Worm (Caenorhabditis elegans) whole organism, L2 larva: Measurements from ENCODE around the gene F44G4.3.
A peak's percentile ranks its signal among the peaks of the same experiment; 100 is the strongest.

Experiments used
- C34F6.9 ChIP-seq: fragments of 150-350 bp; optimal IDR thresholded peaks from 2 replicates; lab custom pipeline; 2014; ENCODE audit warnings: missing biosample characterization, missing genetic modification characterization
- F13H6.1 ChIP-seq: sonication (generic microtip); optimal IDR thresholded peaks from 2 replicates; lab custom pipeline; 2016; ENCODE audit warnings: missing genetic modification characterization, missing compliant biosample characterization
- R02D3.7 ChIP-seq: fragments of 150-350 bp; optimal IDR thresholded peaks from 2 replicates; lab custom pipeline; 2014; ENCODE audit warnings: missing biosample characterization, missing genetic modification characterization
- Y55F3AM.14 ChIP-seq: fragments of 200-800 bp; sonication (Bioruptor generic); optimal IDR thresholded peaks from 2 replicates; lab custom pipeline; 2018; ENCODE audit warnings: mild to moderate bottlenecking, missing genetic modification characterization, missing compliant biosample characterization
- ZK546.5 ChIP-seq: sonication (generic microtip); optimal IDR thresholded peaks from 2 replicates; lab custom pipeline; 2017; ENCODE audit warnings: missing biosample characterization, missing genetic modification characterization
- alr-1 ChIP-seq: fragments of 150-350 bp; optimal IDR thresholded peaks from 2 replicates; lab custom pipeline; 2014; ENCODE audit warnings: missing biosample characterization, missing genetic modification characterization
- aly-2 ChIP-seq: fragments of 150-350 bp; optimal IDR thresholded peaks from 2 replicates; lab custom pipeline; 2014; ENCODE audit warnings: missing biosample characterization, missing genetic modification characterization
- ama-1 ChIP-seq: fragments of 150-350 bp; optimal IDR thresholded peaks from 2 replicates; lab custom pipeline; 2018; ENCODE audit warnings: inconsistent platforms
- blmp-1 ChIP-seq: sonication (generic microtip); optimal IDR thresholded peaks from 2 replicates; lab custom pipeline; 2017; ENCODE audit warnings: missing genetic modification characterization, mild to moderate bottlenecking, missing compliant biosample characterization, antibody characterized with exemption, moderate library complexity; ENCODE audit not compliant: insufficient read depth
- ceh-16 ChIP-seq: fragments of 150-350 bp; optimal IDR thresholded peaks from 2 replicates; lab custom pipeline; 2014; ENCODE audit warnings: missing biosample characterization, missing genetic modification characterization
- ceh-82 ChIP-seq: fragments of 150-350 bp; optimal IDR thresholded peaks from 2 replicates; lab custom pipeline; 2014; ENCODE audit warnings: missing biosample characterization, missing genetic modification characterization
- crh-2 ChIP-seq: sonication (generic microtip); optimal IDR thresholded peaks from 2 replicates; lab custom pipeline; 2017; ENCODE audit warnings: missing biosample characterization, missing genetic modification characterization
- dmd-4 ChIP-seq: sonication (generic microtip); optimal IDR thresholded peaks from 2 replicates; lab custom pipeline; 2017; ENCODE audit warnings: missing biosample characterization, missing genetic modification characterization
- egl-27 ChIP-seq: sonication (generic microtip); optimal IDR thresholded peaks from 3 replicates; lab custom pipeline; 2017; ENCODE audit warnings: missing biosample characterization, missing genetic modification reagents, missing genetic modification characterization
- elt-1 ChIP-seq: fragments of 150-350 bp; optimal IDR thresholded peaks from 2 replicates; lab custom pipeline; 2014; ENCODE audit warnings: missing biosample characterization, missing genetic modification characterization
- elt-3 ChIP-seq: sonication (generic microtip); optimal IDR thresholded peaks from 2 replicates; lab custom pipeline; 2017; ENCODE audit warnings: missing biosample characterization, missing genetic modification characterization
- fos-1 ChIP-seq: fragments of 150-350 bp; optimal IDR thresholded peaks from 2 replicates; lab custom pipeline; 2014; ENCODE audit warnings: missing biosample characterization, missing genetic modification characterization
- gmeb-1 ChIP-seq: fragments of 150-350 bp; optimal IDR thresholded peaks from 2 replicates; lab custom pipeline; 2014; ENCODE audit warnings: missing biosample characterization, missing genetic modification characterization
- lin-11 ChIP-seq: fragments of 150-350 bp; sonication (generic microtip); optimal IDR thresholded peaks from 2 replicates; lab custom pipeline; 2014; ENCODE audit warnings: missing biosample characterization, missing genetic modification characterization, inconsistent platforms, mixed read lengths
- lin-13 ChIP-seq: fragments of 150-350 bp; optimal IDR thresholded peaks from 2 replicates; lab custom pipeline; 2014; ENCODE audit warnings: missing biosample characterization, missing genetic modification reagents, missing genetic modification characterization
- lin-39 ChIP-seq: fragments of 150-350 bp; optimal IDR thresholded peaks from 2 replicates; lab custom pipeline; 2014; ENCODE audit warnings: missing biosample characterization, missing genetic modification reagents, missing genetic modification characterization
- lsy-2 ChIP-seq, 2 experiments: fragments of 150-350 bp in 1 of 2; sonication (generic microtip) in 1 of 2; optimal IDR thresholded peaks; 2 replicates each; lab custom pipeline; 2014 to 2017; ENCODE audit warnings: missing biosample characterization in 2 of 2, missing genetic modification characterization in 2 of 2
- mab-5 ChIP-seq: fragments of 150-350 bp; optimal IDR thresholded peaks from 2 replicates; lab custom pipeline; 2014; ENCODE audit warnings: missing biosample characterization, missing genetic modification characterization
- mbf-1 ChIP-seq: sonication (generic microtip); optimal IDR thresholded peaks from 2 replicates; lab custom pipeline; 2017; ENCODE audit warnings: missing biosample characterization, missing genetic modification characterization
- mdl-1 ChIP-seq, 2 experiments: fragments of 150-350 bp in 1 of 2; sonication (generic microtip) in 1 of 2; optimal IDR thresholded peaks; 2 replicates each; lab custom pipeline; 2017; ENCODE audit warnings: missing biosample characterization in 2 of 2, missing genetic modification characterization in 2 of 2
- nhr-10 ChIP-seq: sonication (generic microtip); optimal IDR thresholded peaks from 2 replicates; lab custom pipeline; 2017; ENCODE audit warnings: missing biosample characterization, missing genetic modification characterization
- nhr-11 ChIP-seq: fragments of 150-350 bp; optimal IDR thresholded peaks from 2 replicates; lab custom pipeline; 2014; ENCODE audit warnings: missing biosample characterization, missing genetic modification characterization
- nhr-12 ChIP-seq: fragments of 150-350 bp; optimal IDR thresholded peaks from 2 replicates; lab custom pipeline; 2014; ENCODE audit warnings: missing biosample characterization, missing genetic modification characterization
- nhr-129 ChIP-seq: fragments of 150-350 bp; optimal IDR thresholded peaks from 2 replicates; lab custom pipeline; 2014; ENCODE audit warnings: missing biosample characterization, missing genetic modification characterization
- nhr-21 ChIP-seq: fragments of 150-350 bp; optimal IDR thresholded peaks from 2 replicates; lab custom pipeline; 2014; ENCODE audit warnings: missing biosample characterization, missing genetic modification characterization
- nhr-23 ChIP-seq: fragments of 150-350 bp; optimal IDR thresholded peaks from 2 replicates; lab custom pipeline; 2014; ENCODE audit warnings: missing biosample characterization, missing genetic modification reagents, missing genetic modification characterization
- nhr-237 ChIP-seq: fragments of 150-350 bp; optimal IDR thresholded peaks from 2 replicates; lab custom pipeline; 2014; ENCODE audit warnings: missing biosample characterization, missing genetic modification characterization
- nhr-25 ChIP-seq: fragments of 150-350 bp; sonication (generic microtip); optimal IDR thresholded peaks from 3 replicates; lab custom pipeline; 2014; ENCODE audit warnings: missing biosample characterization, missing genetic modification characterization
- nhr-6 ChIP-seq: fragments of 150-350 bp; optimal IDR thresholded peaks from 2 replicates; lab custom pipeline; 2014; ENCODE audit warnings: missing biosample characterization, missing genetic modification characterization
- nhr-77 ChIP-seq: fragments of 150-350 bp; optimal IDR thresholded peaks from 2 replicates; lab custom pipeline; 2014; ENCODE audit warnings: missing biosample characterization, missing genetic modification characterization
- peb-1 ChIP-seq: fragments of 150-350 bp; optimal IDR thresholded peaks from 2 replicates; lab custom pipeline; 2014; ENCODE audit warnings: missing biosample characterization, missing genetic modification characterization
- sem-4 ChIP-seq: fragments of 150-350 bp; optimal IDR thresholded peaks from 2 replicates; lab custom pipeline; 2014; ENCODE audit warnings: missing biosample characterization, missing genetic modification reagents, missing genetic modification characterization
- skn-1 ChIP-seq: sonication (generic microtip); optimal IDR thresholded peaks from 2 replicates; lab custom pipeline; 2017; ENCODE audit warnings: missing biosample characterization, missing genetic modification characterization
- sma-3 ChIP-seq: sonication (generic microtip); optimal IDR thresholded peaks from 2 replicates; lab custom pipeline; 2016; ENCODE audit warnings: missing genetic modification reagents, missing genetic modification characterization, missing compliant biosample characterization
- sma-9 ChIP-seq, 2 experiments: fragments of 150-350 bp in 1 of 2; sonication (generic microtip) in 1 of 2; optimal IDR thresholded peaks; 2 replicates each; lab custom pipeline; 2014 to 2016; ENCODE audit warnings: missing genetic modification characterization in 2 of 2, mild to moderate bottlenecking in 1 of 2, missing biosample characterization in 1 of 2, missing compliant biosample characterization in 1 of 2, missing genetic modification reagents in 1 of 2, moderate library complexity in 1 of 2
- snpc-4 ChIP-seq: fragments of 150-350 bp; optimal IDR thresholded peaks from 2 replicates; lab custom pipeline; 2014; ENCODE audit warnings: missing biosample characterization, missing genetic modification characterization
- unc-39 ChIP-seq: fragments of 150-350 bp; optimal IDR thresholded peaks from 2 replicates; lab custom pipeline; 2014; ENCODE audit warnings: missing biosample characterization, missing genetic modification characterization
- unc-55 ChIP-seq: fragments of 150-350 bp; sonication (generic microtip); optimal IDR thresholded peaks from 3 replicates; lab custom pipeline; 2014; ENCODE audit warnings: missing biosample characterization, missing genetic modification reagents, missing genetic modification characterization
- unc-62 ChIP-seq: fragments of 150-350 bp; optimal IDR thresholded peaks from 2 replicates; lab custom pipeline; 2014; ENCODE audit warnings: missing biosample characterization, missing genetic modification reagents, missing genetic modification characterization
- zag-1 ChIP-seq: fragments of 150-350 bp; optimal IDR thresholded peaks from 2 replicates; lab custom pipeline; 2014; ENCODE audit warnings: missing biosample characterization, missing genetic modification characterization
- ztf-1 ChIP-seq: fragments of 200-800 bp; sonication (Bioruptor generic); conservative IDR thresholded peaks from 2 replicates; pipeline ENCODE4 v1.3.6; 2022; ENCODE audit warnings: missing genetic modification characterization, missing compliant biosample characterization
- ztf-11 ChIP-seq: sonication (generic microtip); optimal IDR thresholded peaks from 2 replicates; lab custom pipeline; 2017; ENCODE audit warnings: missing biosample characterization, missing genetic modification characterization
- ztf-4 ChIP-seq: fragments of 150-350 bp; optimal IDR thresholded peaks from 2 replicates; lab custom pipeline; 2014; ENCODE audit warnings: missing biosample characterization, missing genetic modification characterization

F44G4.3 gene

DNA sequence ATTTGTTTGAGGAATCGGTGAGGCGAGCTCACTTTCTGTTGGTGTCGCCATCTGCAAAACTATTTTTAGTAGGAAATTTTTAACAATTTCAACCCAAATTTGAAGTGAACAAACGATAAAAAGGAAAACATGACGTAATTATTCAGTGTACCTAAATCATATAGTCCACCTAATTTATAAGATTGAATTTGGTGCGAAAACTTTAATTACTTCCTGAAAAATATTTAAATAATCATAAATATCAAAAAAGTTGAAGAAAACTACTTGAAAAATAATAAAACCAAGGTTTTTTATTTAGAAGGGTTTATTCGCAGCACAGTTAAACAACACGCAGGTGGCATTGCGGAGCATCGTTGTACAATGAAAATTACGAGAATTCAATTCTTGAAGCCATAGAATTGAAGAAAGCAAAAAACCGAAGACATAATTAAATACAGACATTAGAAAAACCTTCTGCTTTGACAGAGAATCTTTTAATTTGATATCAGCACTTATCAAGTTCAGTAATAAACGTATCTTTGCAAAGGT lies 23.9 kb downstream of the F44G4.3 start, which contains the start of gene tomm-40:
tomm-40 (minus strand) TSS at position 51 of the 528 bp plus-strand sequence.
- no peak for TF ChIP-seq ztf-1 (GFP tag; lab: Robert Waterston, UW)
- TF ChIP-seq unc-55 (GFP tag; lab: Kevin White, UChicago): peak; percentile 37
- TF ChIP-seq C34F6.9 (tag; lab: Kevin White, UChicago): peak; percentile 39
- TF ChIP-seq, all 48 proteins: peak for 2

ce11 chrII:8969251-8970183 lies 27.9 kb downstream of the F44G4.3 start, which contains the start of the genes szy-20 and C18E9.5:
TSS of gene szy-20 (minus strand) at chrII:8969333.
TSS of gene C18E9.5 (plus strand) at chrII:8969980.
- TF ChIP-seq unc-55 (GFP tag; lab: Kevin White, UChicago) (peak; percentile 93), ztf-4 (tag; lab: Kevin White, UChicago) (peak; percentile 41), mbf-1 (tag; lab: Kevin White, UChicago) (no peak), ama-1 (lab: Kevin White, UChicago) (no peak), nhr-237 (no peak), mab-5 (tag; lab: Kevin White, UChicago) (peak; percentile 88), nhr-23 (no peak), F13H6.1 (tag; lab: Kevin White, UChicago) (peak; percentile 83), R02D3.7 (tag; lab: Kevin White, UChicago) (peak; percentile 63), ZK546.5 (tag; lab: Kevin White, UChicago) (peak; percentile 50), sma-9 (GFP tag; optimal IDR thresholded peaks at IDR 0.05; lab: Kevin White, UChicago) (peak; percentile 74), sma-9 (tag; optimal IDR thresholded peaks at IDR 0.05; lab: Kevin White, UChicago) (no peak), nhr-21 (tag; lab: Kevin White, UChicago) (peak; percentile 50), blmp-1 (tag; lab: Kevin White, UChicago) (no peak), lin-11 (peak; percentile 61), mdl-1 (tag; optimal IDR thresholded peaks at IDR 0.05; lab: Kevin White, UChicago) (peak in 1 of 2 experiments; percentile 23), nhr-12 (tag; lab: Kevin White, UChicago) (no peak), alr-1 (tag; lab: Kevin White, UChicago) (no peak), unc-39 (no peak), lin-39 (tag; lab: Kevin White, UChicago) (no peak), aly-2 (tag; lab: Kevin White, UChicago) (no peak), ceh-82 (no peak), skn-1 (tag; lab: Kevin White, UChicago) (no peak), lsy-2 (tag; optimal IDR thresholded peaks at IDR 0.05; lab: Kevin White, UChicago) (peak; percentile 86 to 94), peb-1 (no peak), C34F6.9 (tag; lab: Kevin White, UChicago) (peak; percentile 90), egl-27 (tag; lab: Kevin White, UChicago) (peak; percentile 71), nhr-10 (peak; percentile 35), sma-3 (GFP tag; lab: Kevin White, UChicago) (peak; percentile 59), ztf-11 (tag; lab: Kevin White, UChicago) (no peak), unc-62 (no peak), elt-1 (tag; lab: Kevin White, UChicago) (no peak), dmd-4 (tag; lab: Kevin White, UChicago) (no peak), lin-13 (GFP tag; lab: Kevin White, UChicago) (peak; percentile 82), crh-2 (tag; lab: Kevin White, UChicago) (peak; percentile 75), fos-1 (tag; lab: Kevin White, UChicago) (peak; percentile 94), nhr-77 (tag; lab: Kevin White, UChicago) (no peak), nhr-25 (tag; lab: Kevin White, UChicago) (peak; percentile 81), elt-3 (tag; lab: Kevin White, UChicago) (no peak), ceh-16 (tag; lab: Kevin White, UChicago) (no peak), Y55F3AM.14 (GFP tag; lab: Kevin White, UChicago) (no peak), sem-4 (tag; lab: Kevin White, UChicago) (peak; percentile 1), zag-1 (peak; percentile 73), nhr-129 (tag; lab: Kevin White, UChicago) (peak; percentile 71), nhr-11 (no peak), nhr-6 (tag; lab: Kevin White, UChicago) (no peak), snpc-4 (tag; lab: Kevin White, UChicago) (peak; percentile 26), ztf-1 (GFP tag; lab: Robert Waterston, UW) (no peak), gmeb-1 (tag; lab: Kevin White, UChicago) (peak; percentile 96)
